Worm (Caenorhabditis elegans): ENCODE data around the gene R10D12.10.

DNA sequence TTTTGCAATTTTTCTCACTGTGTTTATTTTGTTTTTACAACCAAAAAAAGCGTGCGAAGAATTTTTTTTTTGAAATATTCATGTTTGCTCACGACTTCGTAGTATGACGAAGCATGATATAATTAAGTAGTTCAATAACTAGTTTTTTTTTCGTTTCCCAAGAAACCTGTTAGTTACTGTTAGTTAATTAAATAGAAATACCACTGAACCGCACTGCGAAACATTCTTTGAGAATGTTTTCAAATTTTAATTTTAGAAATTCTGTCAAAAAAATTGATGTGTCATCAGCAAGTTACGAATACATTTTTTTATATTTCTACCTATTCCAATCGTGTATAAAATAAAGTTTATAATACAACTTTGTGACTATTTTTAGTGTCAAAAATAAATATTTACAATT, 31.7 kb downstream of the R10D12.10 start, which contains the start of gene srxa-12:
- TF ChIP-seq D2030.7 (GFP tag; IDR thresholded peaks at IDR 0.05) (no peak), pbrm-1 (GFP tag; IDR thresholded peaks at IDR 0.05) (no peak)

All from whole organism, young adult.